Fruit fly (Drosophila melanogaster): ENCODE results near the gene Dmtn.

DNA sequence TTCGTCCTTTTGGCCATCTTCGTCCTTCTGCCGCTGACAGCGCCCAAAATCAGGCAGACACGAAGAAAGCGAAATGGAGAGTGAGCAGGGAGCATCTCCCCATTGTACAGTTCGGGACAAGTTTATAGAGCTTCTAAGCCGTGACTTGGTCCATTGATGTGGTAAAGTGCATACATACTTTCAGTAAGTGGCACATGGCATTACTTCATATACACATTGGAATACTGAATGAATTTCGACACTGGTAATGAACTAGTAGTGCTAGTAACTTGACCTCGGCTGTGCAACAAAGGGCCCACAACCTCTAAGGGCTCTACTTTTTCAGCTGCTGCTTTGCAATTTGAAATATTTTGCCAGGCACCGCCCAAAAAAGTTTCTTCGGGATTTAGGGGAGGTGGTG, 10.5 kb upstream of the Dmtn start:
- TF ChIP-seq CG8478 (optimal IDR thresholded peaks at IDR 0.05) (no peak), CTCF (optimal IDR thresholded peaks at IDR 0.05) (no peak)

All from S2 (cell line).